Fruit fly (Drosophila melanogaster) whole organism, embryonic: Measurements from ENCODE around the gene Cpr23B.

Experiments used
- Ada2b ChIP-seq: fragments of 200-800 bp; sonication (Bioruptor generic); IDR thresholded peaks from 2 replicates; pipeline ENCODE4 v1.3.6; 2022; ENCODE audit warnings: missing biosample characterization, missing genetic modification characterization
- CG10979 ChIP-seq: fragments of 200-800 bp; sonication (Bioruptor generic); optimal IDR thresholded peaks from 2 replicates; lab custom pipeline; 2018; ENCODE audit warnings: missing biosample characterization, mild to moderate bottlenecking, missing genetic modification characterization, moderate library complexity
- CG11398 ChIP-seq: fragments of 200-800 bp; sonication (Bioruptor generic); optimal IDR thresholded peaks from 2 replicates; lab custom pipeline; 2016; ENCODE audit warnings: missing biosample characterization, missing genetic modification characterization
- CG12219 ChIP-seq: fragments of 200-800 bp; sonication (Bioruptor generic); optimal IDR thresholded peaks from 3 replicates; lab custom pipeline; 2018; ENCODE audit warnings: missing biosample characterization, mild to moderate bottlenecking, missing genetic modification characterization
- CG12236 ChIP-seq: fragments of 200-800 bp; sonication (Bioruptor generic); optimal IDR thresholded peaks from 2 replicates; lab custom pipeline; 2016; ENCODE audit warnings: missing biosample characterization, missing genetic modification characterization
- CG13894 ChIP-seq: fragments of 200-800 bp; sonication (Bioruptor generic); optimal IDR thresholded peaks from 3 replicates; lab custom pipeline; 2018; ENCODE audit warnings: missing biosample characterization, mild to moderate bottlenecking, missing genetic modification characterization, moderate library complexity
- CG15073 ChIP-seq: fragments of 200-800 bp; sonication (Bioruptor generic); optimal IDR thresholded peaks from 2 replicates; lab custom pipeline; 2016; ENCODE audit warnings: missing biosample characterization, missing genetic modification characterization
- CG1647 ChIP-seq: fragments of 200-800 bp; sonication (Bioruptor generic); optimal IDR thresholded peaks from 3 replicates; lab custom pipeline; 2016; ENCODE audit warnings: missing biosample characterization, missing genetic modification characterization
- CG17385 ChIP-seq: fragments of 200-800 bp; sonication (Bioruptor generic); optimal IDR thresholded peaks from 3 replicates; lab custom pipeline; 2018; ENCODE audit warnings: missing biosample characterization, mild to moderate bottlenecking, missing genetic modification characterization
- CG17912 ChIP-seq: fragments of 200-800 bp; sonication (Bioruptor generic); optimal IDR thresholded peaks from 2 replicates; lab custom pipeline; 2018; ENCODE audit warnings: missing biosample characterization, mild to moderate bottlenecking, missing genetic modification characterization
- CG18599 ChIP-seq: fragments of 200-800 bp; sonication (Bioruptor generic); optimal IDR thresholded peaks from 3 replicates; lab custom pipeline; 2017; ENCODE audit warnings: missing biosample characterization, missing genetic modification characterization, mild to moderate bottlenecking, moderate library complexity, missing genetic modification reagents
- CG2199 ChIP-seq: fragments of 200-800 bp; sonication (Bioruptor generic); IDR thresholded peaks from 3 replicates; pipeline ENCODE4 v1.3.6; 2022; ENCODE audit warnings: missing biosample characterization, missing genetic modification characterization
- CG2712 ChIP-seq: fragments of 200-800 bp; optimal IDR thresholded peaks from 3 replicates; lab custom pipeline; 2019; ENCODE audit warnings: missing biosample characterization, mild to moderate bottlenecking, missing genetic modification characterization, moderate library complexity
- CG30403 ChIP-seq: fragments of 200-800 bp; sonication (Bioruptor generic); optimal IDR thresholded peaks from 3 replicates; lab custom pipeline; 2016; ENCODE audit warnings: missing biosample characterization, missing genetic modification characterization
- CG3163 ChIP-seq: fragments of 200-800 bp; sonication (Bioruptor generic); optimal IDR thresholded peaks from 3 replicates; lab custom pipeline; 2016; ENCODE audit warnings: missing biosample characterization, missing genetic modification characterization
- CG3847 ChIP-seq: fragments of 200-800 bp; sonication (Bioruptor generic); IDR thresholded peaks from 2 replicates; pipeline ENCODE4 v1.3.6; 2022; ENCODE audit warnings: missing biosample characterization, missing genetic modification characterization
- CG4360 ChIP-seq: fragments of 200-800 bp; sonication (Bioruptor generic); IDR thresholded peaks from 2 replicates; pipeline ENCODE4 v1.3.6; 2022; ENCODE audit warnings: missing biosample characterization, missing genetic modification characterization
- CG6683 ChIP-seq: fragments of 200-800 bp; sonication (Bioruptor generic); optimal IDR thresholded peaks from 2 replicates; lab custom pipeline; 2017; ENCODE audit warnings: missing biosample characterization, mild to moderate bottlenecking, missing genetic modification characterization, missing genetic modification reagents
- CG6689 ChIP-seq: fragments of 200-800 bp; sonication (Bioruptor generic); IDR thresholded peaks from 2 replicates; pipeline ENCODE4 v1.3.6; 2022; ENCODE audit warnings: missing biosample characterization, missing genetic modification characterization
- CG6791 ChIP-seq: fragments of 200-800 bp; sonication (Bioruptor generic); IDR thresholded peaks from 3 replicates; pipeline ENCODE4 v1.3.6; 2022; ENCODE audit warnings: missing biosample characterization, missing genetic modification characterization; ENCODE audit not compliant: partially characterized antibody
- CG7745 ChIP-seq: fragments of 200-800 bp; sonication (Bioruptor generic); optimal IDR thresholded peaks from 2 replicates; lab custom pipeline; 2018; ENCODE audit warnings: missing biosample characterization, mild to moderate bottlenecking, missing genetic modification characterization, moderate library complexity
- CTCF ChIP-seq: fragments of 200-800 bp; sonication (Bioruptor generic); optimal IDR thresholded peaks from 2 replicates; lab custom pipeline; 2017; ENCODE audit warnings: missing biosample characterization, mild to moderate bottlenecking, missing genetic modification characterization, moderate library complexity
- D19B ChIP-seq: fragments of 200-800 bp; sonication (Bioruptor generic); optimal IDR thresholded peaks from 2 replicates; lab custom pipeline; 2017; ENCODE audit warnings: missing biosample characterization, mild to moderate bottlenecking, missing genetic modification characterization
- Dad ChIP-seq: fragments of 200-800 bp; sonication (Bioruptor generic); optimal IDR thresholded peaks from 3 replicates; lab custom pipeline; 2016; ENCODE audit warnings: missing biosample characterization, missing genetic modification characterization
- Fer2 ChIP-seq: fragments of 200-800 bp; sonication (Bioruptor generic); optimal IDR thresholded peaks from 2 replicates; lab custom pipeline; 2018; ENCODE audit warnings: missing biosample characterization, mild to moderate bottlenecking, missing genetic modification characterization, moderate library complexity
- Hr39 ChIP-seq: fragments of >200 bp; optimal IDR thresholded peaks from 2 replicates; lab custom pipeline; 2017
- Nf-YA ChIP-seq: fragments of 200-800 bp; sonication (Bioruptor generic); IDR thresholded peaks from 2 replicates; pipeline ENCODE4 v1.3.6; 2022; ENCODE audit warnings: missing biosample characterization, missing genetic modification characterization
- Opbp ChIP-seq: fragments of 200-800 bp; sonication (Bioruptor generic); IDR thresholded peaks from 3 replicates; pipeline ENCODE4 v1.3.6; 2022; ENCODE audit warnings: missing biosample characterization, missing genetic modification characterization; ENCODE audit not compliant: partially characterized antibody
- Rfx ChIP-seq: fragments of 200-800 bp; sonication (Bioruptor generic); IDR thresholded peaks from 2 replicates; pipeline ENCODE4 v1.3.6; 2022; ENCODE audit warnings: missing biosample characterization, missing genetic modification characterization
- Six4 ChIP-seq: fragments of 200-800 bp; sonication (Bioruptor generic); optimal IDR thresholded peaks from 2 replicates; lab custom pipeline; 2016; ENCODE audit warnings: missing biosample characterization, missing genetic modification characterization
- Sox100B ChIP-seq: fragments of 200-800 bp; sonication (Bioruptor generic); optimal IDR thresholded peaks from 3 replicates; lab custom pipeline; 2018; ENCODE audit warnings: missing biosample characterization, mild to moderate bottlenecking, missing genetic modification characterization
- Vsx1 ChIP-seq: fragments of 200-800 bp; sonication (Bioruptor generic); optimal IDR thresholded peaks from 2 replicates; lab custom pipeline; 2017; ENCODE audit warnings: missing biosample characterization, mild to moderate bottlenecking, missing genetic modification characterization, missing genetic modification reagents
- aop ChIP-seq: fragments of 200-800 bp; sonication (Bioruptor generic); IDR thresholded peaks from 2 replicates; pipeline ENCODE4 v1.3.6; 2022; ENCODE audit warnings: missing biosample characterization, missing genetic modification characterization
- ara ChIP-seq: fragments of 200-800 bp; sonication (Bioruptor generic); IDR thresholded peaks from 2 replicates; pipeline ENCODE4 v1.3.6; 2022; ENCODE audit warnings: missing biosample characterization, missing genetic modification characterization
- cad ChIP-seq: fragments of >200 bp; optimal IDR thresholded peaks from 2 replicates; lab custom pipeline; 2017; ENCODE audit warnings: missing biosample characterization, missing genetic modification characterization
- cas ChIP-seq: fragments of 200-800 bp; sonication (Bioruptor generic); IDR thresholded peaks from 2 replicates; pipeline ENCODE4 v1.3.6; 2022; ENCODE audit warnings: missing biosample characterization, missing genetic modification characterization
- caup ChIP-seq: fragments of 200-800 bp; sonication (Bioruptor generic); optimal IDR thresholded peaks from 3 replicates; lab custom pipeline; 2017; ENCODE audit warnings: missing biosample characterization, mild to moderate bottlenecking, missing genetic modification characterization, moderate library complexity; ENCODE audit not compliant: severe bottlenecking
- her ChIP-seq: fragments of 200-800 bp; sonication (Bioruptor generic); optimal IDR thresholded peaks from 2 replicates; lab custom pipeline; 2016; ENCODE audit warnings: missing biosample characterization, missing genetic modification characterization
- insv ChIP-seq, 2 experiments: fragments of 200-800 bp; sonication (Bioruptor generic); optimal IDR thresholded peaks; 3 replicates each; lab custom pipeline; 2016 to 2018; ENCODE audit warnings: missing biosample characterization in 2 of 2, missing genetic modification characterization in 2 of 2
- jumu ChIP-seq: fragments of 200-800 bp; sonication (Bioruptor generic); optimal IDR thresholded peaks from 3 replicates; lab custom pipeline; 2016; ENCODE audit warnings: missing biosample characterization, missing genetic modification characterization
- klu ChIP-seq: fragments of 200-800 bp; sonication (Bioruptor generic); IDR thresholded peaks from 2 replicates; pipeline ENCODE4 v1.3.6; 2022; ENCODE audit warnings: missing biosample characterization, missing genetic modification characterization
- nau ChIP-seq: fragments of 200-800 bp; sonication (Bioruptor generic); optimal IDR thresholded peaks from 3 replicates; lab custom pipeline; 2017; ENCODE audit warnings: missing biosample characterization, mild to moderate bottlenecking, missing genetic modification characterization, missing genetic modification reagents
- run ChIP-seq: fragments of 200-800 bp; sonication (Bioruptor generic); optimal IDR thresholded peaks from 3 replicates; lab custom pipeline; 2018; ENCODE audit warnings: missing biosample characterization, mild to moderate bottlenecking, missing genetic modification characterization
- sisA ChIP-seq: fragments of 200-800 bp; sonication (Bioruptor generic); IDR thresholded peaks from 2 replicates; pipeline ENCODE4 v1.3.6; 2022; ENCODE audit warnings: missing biosample characterization, missing genetic modification characterization
- stc ChIP-seq: fragments of 200-800 bp; sonication (Bioruptor generic); IDR thresholded peaks from 2 replicates; pipeline ENCODE4 v1.3.6; 2022; ENCODE audit warnings: missing biosample characterization, missing genetic modification characterization
- tap ChIP-seq: fragments of 200-800 bp; optimal IDR thresholded peaks from 3 replicates; lab custom pipeline; 2019; ENCODE audit warnings: missing biosample characterization, mild to moderate bottlenecking, missing genetic modification characterization, moderate library complexity
- tgo ChIP-seq: fragments of 200-800 bp; sonication (Bioruptor generic); IDR thresholded peaks from 3 replicates; pipeline ENCODE4 v1.3.6; 2022; ENCODE audit warnings: missing biosample characterization, missing genetic modification characterization
- tio ChIP-seq: fragments of 200-800 bp; sonication (Bioruptor generic); optimal IDR thresholded peaks from 2 replicates; lab custom pipeline; 2017; ENCODE audit warnings: missing biosample characterization, missing genetic modification characterization, inconsistent platforms
- tup ChIP-seq: fragments of 200-800 bp; sonication (Bioruptor generic); optimal IDR thresholded peaks from 2 replicates; lab custom pipeline; 2016; ENCODE audit warnings: missing biosample characterization, mild to moderate bottlenecking, missing genetic modification characterization, moderate library complexity
- wdn ChIP-seq: fragments of 200-800 bp; sonication (Bioruptor generic); IDR thresholded peaks from 2 replicates; pipeline ENCODE4 v1.3.6; 2022; ENCODE audit warnings: missing biosample characterization, missing genetic modification characterization

Gene Cpr23B

dm6 chr2L:2882968-2883702 is 44.9 kb downstream of the Cpr23B start (continued):
- TF ChIP-seq jumu (GFP tag; lab: Kevin White, UChicago) (no peak), CG6689 (GFP tag; lab: Robert Waterston, UW) (peak; percentile 13; the same call in 1 of the 2 replicates), run (tag; lab: Kevin White, UChicago) (peak; percentile 15), CG15073 (no peak), CG2199 (GFP tag; lab: Robert Waterston, UW) (0 out of 3 replicates have a peak, but pooled peaks have one; percentile 69), Sox100B (GFP tag; lab: Kevin White, UChicago) (peak; percentile 17), tio (GFP tag; lab: Kevin White, UChicago) (no peak), CG3163 (GFP tag; lab: Kevin White, UChicago) (no peak), CG6683 (GFP tag; lab: Kevin White, UChicago) (peak; percentile 34), Opbp (GFP tag; lab: Robert Waterston, UW) (no peak; the same call in 2 of the 3 replicates), CG10979 (tag; lab: Kevin White, UChicago) (peak; percentile 13), aop (GFP tag; lab: Robert Waterston, UW) (peak; percentile 16; the same call in 1 of the 2 replicates), CTCF (no peak), Dad (GFP tag; lab: Kevin White, UChicago) (no peak), CG7745 (tag; lab: Kevin White, UChicago) (no peak), CG11398 (peak; percentile 68), Ada2b (GFP tag; lab: Robert Waterston, UW) (peak; percentile 28; the same call in 1 of the 2 replicates), CG1647 (GFP tag; lab: Kevin White, UChicago) (peak; percentile 27), D19B (peak; percentile 14), CG12236 (peak; percentile 26), Six4 (GFP tag; lab: Kevin White, UChicago) (peak; percentile 19), tgo (GFP tag; lab: Robert Waterston, UW) (peak; percentile 47; the same call in 2 of the 3 replicates), tap (tag; lab: Kevin White, UChicago) (no peak), insv (GFP tag; optimal IDR thresholded peaks at IDR 0.05; lab: Kevin White, UChicago) (peak in 1 of 2 experiments; percentile 49), stc (no peak), cad (no peak), CG6791 (GFP tag; lab: Robert Waterston, UW) (no peak), Hr39 (lab: Kevin White, UChicago) (no peak), CG3847 (peak; percentile 50), tup (GFP tag; lab: Kevin White, UChicago) (peak; percentile 29), sisA (GFP tag; lab: Robert Waterston, UW) (peak; percentile 25; the same call in 1 of the 2 replicates), CG13894 (tag; lab: Kevin White, UChicago) (peak; percentile 25), CG17385 (peak; percentile 36), CG12219 (GFP tag; lab: Kevin White, UChicago) (peak; percentile 25), CG18599 (GFP tag; lab: Kevin White, UChicago) (peak; percentile 57), ara (GFP tag; lab: Robert Waterston, UW) (no peak), Nf-YA (GFP tag; lab: Robert Waterston, UW) (peak; percentile 65; the same call in 1 of the 2 replicates), Vsx1 (GFP tag; lab: Kevin White, UChicago) (peak; percentile 15), CG2712 (tag; lab: Kevin White, UChicago) (peak; percentile 36), klu (GFP tag; lab: Robert Waterston, UW) (no peak), Rfx (GFP tag; lab: Robert Waterston, UW) (peak; percentile 67), Fer2 (tag; lab: Kevin White, UChicago) (peak; percentile 13), wdn (no peak), her (GFP tag; lab: Kevin White, UChicago) (peak; percentile 32), CG4360 (GFP tag; lab: Robert Waterston, UW) (no peak), CG17912 (GFP tag; lab: Kevin White, UChicago) (no peak), cas (GFP tag; lab: Robert Waterston, UW) (no peak), nau (GFP tag; lab: Kevin White, UChicago) (peak; percentile 65), caup (GFP tag; lab: Kevin White, UChicago) (peak; percentile 26), CG30403 (GFP tag; lab: Kevin White, UChicago) (peak; percentile 68)
